Worm (Caenorhabditis elegans): ENCODE results near the gene yju-2.

yju-2 gene

ce11 chrIII:7184022-7184421, at the start of gene yju-2:
Gene yju-2 (plus strand): TSS chrIII:7184336.
- TF ChIP-seq unc-86 (tag; optimal IDR thresholded peaks at IDR 0.05), result no peak
- peak; percentile 21 for TF ChIP-seq C08G9.2 (tag; optimal IDR thresholded peaks at IDR 0.05)
- no peak for TF ChIP-seq K02D7.2 (tag; optimal IDR thresholded peaks at IDR 0.05)
- no peak for TF ChIP-seq T23F11.4 (GFP tag; optimal IDR thresholded peaks at IDR 0.05)
- TF ChIP-seq hlh-6 (tag; optimal IDR thresholded peaks at IDR 0.05), result no peak
- peak; percentile 66 for TF ChIP-seq ceh-31 (tag; optimal IDR thresholded peaks at IDR 0.05)
- no peak for TF ChIP-seq ttx-3 (tag; optimal IDR thresholded peaks at IDR 0.05)
- TF ChIP-seq ceh-2 (tag; optimal IDR thresholded peaks at IDR 0.05), result peak; percentile 51
- peak; percentile 14 for TF ChIP-seq unc-42 (tag; optimal IDR thresholded peaks at IDR 0.05)
- no peak for TF ChIP-seq ceh-24 (tag; optimal IDR thresholded peaks at IDR 0.05)
- peak; percentile 22 for TF ChIP-seq ets-4 (tag; optimal IDR thresholded peaks at IDR 0.05)
- no peak for TF ChIP-seq K09A11.1 (tag; optimal IDR thresholded peaks at IDR 0.05; ENCODE audit: insufficient read depth)
- peak; percentile 57 for TF ChIP-seq tbx-2 (tag; optimal IDR thresholded peaks at IDR 0.05)
- TF ChIP-seq nfya-1 (tag; optimal IDR thresholded peaks at IDR 0.05), result peak; percentile 27
- peak; percentile 47 for TF ChIP-seq ref-2 (tag; optimal IDR thresholded peaks at IDR 0.05)
- TF ChIP-seq ceh-45 (GFP tag; IDR thresholded peaks at IDR 0.05), result no peak
- no peak for TF ChIP-seq lim-6 (tag; optimal IDR thresholded peaks at IDR 0.05)
- no peak for TF ChIP-seq mec-3 (tag; optimal IDR thresholded peaks at IDR 0.05; ENCODE audit: borderline replicate concordance)
- TF ChIP-seq sdc-2 (tag; optimal IDR thresholded peaks at IDR 0.05), result peak; percentile 2
- no peak for TF ChIP-seq pha-4 (tag; optimal IDR thresholded peaks at IDR 0.05)
- peak; percentile 26 for TF ChIP-seq zip-5 (tag; optimal IDR thresholded peaks at IDR 0.05)
- TF ChIP-seq ceh-19 (GFP tag; optimal IDR thresholded peaks at IDR 0.05), result no peak
- no peak for TF ChIP-seq hlh-15 (tag; optimal IDR thresholded peaks at IDR 0.05)

ce11 chrIII:7136015-7136414, 48.1 kb upstream of the yju-2 start, which contains the start of gene B0280.17:
Gene B0280.17 (minus strand): TSS chrIII:7136115.
- TF ChIP-seq ceh-9 (tag; optimal IDR thresholded peaks at IDR 0.05) (no peak), Y22D7AL.16 (tag; optimal IDR thresholded peaks at IDR 0.05) (no peak), ztf-16 (tag; optimal IDR thresholded peaks at IDR 0.05) (no peak), ceh-45 (GFP tag; IDR thresholded peaks at IDR 0.05) (no peak), tbx-2 (tag; optimal IDR thresholded peaks at IDR 0.05) (no peak)

DNA sequence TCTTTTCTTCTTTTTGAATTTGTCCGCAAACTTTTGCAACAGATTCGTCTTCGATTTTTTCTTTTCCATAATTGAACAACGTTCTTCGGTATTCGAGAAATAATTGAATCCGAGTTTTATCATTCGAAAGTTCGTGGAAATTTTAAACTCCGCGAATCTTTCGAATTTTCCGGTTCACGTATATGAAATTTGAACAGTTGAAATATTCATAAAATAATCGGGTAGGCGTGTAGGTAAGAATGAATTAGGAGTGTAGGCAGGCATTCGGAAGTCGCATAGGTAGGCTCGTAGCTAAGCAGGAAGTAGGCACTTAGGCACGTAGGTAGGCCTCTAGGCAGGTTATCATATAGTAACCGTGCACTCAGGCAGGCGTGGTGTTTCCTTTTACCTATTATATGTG, 46.0 kb upstream of the yju-2 start, which contains the start of gene B0280.11:
Gene B0280.11, minus strand, starts transcription at position 101 of the 400 bp plus-strand sequence.
- TF ChIP-seq fkh-6 (tag; optimal IDR thresholded peaks at IDR 0.05) (no peak), unc-55 (GFP tag; optimal IDR thresholded peaks at IDR 0.05) (no peak), pax-1 (tag; optimal IDR thresholded peaks at IDR 0.05) (no peak), C08G9.2 (tag; optimal IDR thresholded peaks at IDR 0.05) (no peak), ceh-48 (tag; optimal IDR thresholded peaks at IDR 0.05) (no peak), F13H6.1 (tag; optimal IDR thresholded peaks at IDR 0.05) (no peak), T23F11.4 (GFP tag; optimal IDR thresholded peaks at IDR 0.05) (no peak), zip-5 (tag; optimal IDR thresholded peaks at IDR 0.05) (no peak), ceh-6 (GFP tag; optimal IDR thresholded peaks at IDR 0.05) (no peak), ref-2 (tag; optimal IDR thresholded peaks at IDR 0.05) (no peak), pat-9 (tag; optimal IDR thresholded peaks at IDR 0.05) (no peak), hlh-15 (tag; optimal IDR thresholded peaks at IDR 0.05) (no peak), fkh-10 (GFP tag; optimal IDR thresholded peaks at IDR 0.05) (no peak), dve-1 (tag; optimal IDR thresholded peaks at IDR 0.05) (no peak), elt-4 (tag; optimal IDR thresholded peaks at IDR 0.05) (no peak), ttx-3 (tag; optimal IDR thresholded peaks at IDR 0.05) (no peak), pqm-1 (tag; optimal IDR thresholded peaks at IDR 0.05) (no peak), rnt-1 (tag; optimal IDR thresholded peaks at IDR 0.05) (no peak)

DNA sequence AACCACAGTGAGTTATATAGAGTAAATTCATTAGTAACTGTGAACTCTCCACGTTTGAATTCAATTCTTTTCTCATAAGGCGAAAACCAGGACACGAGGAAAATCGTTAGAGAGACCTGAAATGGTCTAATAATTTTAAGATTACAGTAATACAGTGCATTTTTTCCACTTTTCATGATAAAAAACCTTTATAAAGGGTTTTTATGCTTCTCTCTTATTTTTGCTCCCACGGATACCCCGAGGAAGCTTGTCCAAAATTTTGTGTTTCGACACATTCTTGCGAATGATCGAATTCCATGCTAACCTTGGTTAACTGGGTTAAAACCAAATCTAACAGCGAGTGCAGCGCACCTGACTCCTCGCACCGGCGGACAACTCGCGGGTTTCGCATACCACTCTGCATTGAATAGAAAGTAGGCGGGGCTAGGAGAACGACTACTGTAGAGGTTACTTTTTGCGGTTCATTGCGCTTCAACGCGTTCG, 43.9 kb upstream of the yju-2 start:
- no peak for TF ChIP-seq eyg-1 (tag; optimal IDR thresholded peaks at IDR 0.05)
- peak; percentile 13 for TF ChIP-seq ref-2 (tag; optimal IDR thresholded peaks at IDR 0.05)
- TF ChIP-seq sdc-2 (tag; optimal IDR thresholded peaks at IDR 0.05), result no peak
- TF ChIP-seq ama-1 (optimal IDR thresholded peaks at IDR 0.05), result peak; percentile 58
- no peak for TF ChIP-seq ttx-3 (tag; optimal IDR thresholded peaks at IDR 0.05)
- TF ChIP-seq ceh-31 (tag; optimal IDR thresholded peaks at IDR 0.05), result no peak
- TF ChIP-seq ceh-45 (GFP tag; IDR thresholded peaks at IDR 0.05), result no peak
- no peak for TF ChIP-seq pax-1 (tag; optimal IDR thresholded peaks at IDR 0.05)
- TF ChIP-seq F13H6.1 (tag; optimal IDR thresholded peaks at IDR 0.05), result no peak
- TF ChIP-seq hlh-8 (tag; optimal IDR thresholded peaks at IDR 0.05), result no peak
- no peak for TF ChIP-seq nfya-1 (tag; optimal IDR thresholded peaks at IDR 0.05)
- no peak for TF ChIP-seq hlh-13 (GFP tag; optimal IDR thresholded peaks at IDR 0.05)
- no peak for TF ChIP-seq nhr-11 (tag; optimal IDR thresholded peaks at IDR 0.05)
- TF ChIP-seq pha-4 (tag; optimal IDR thresholded peaks at IDR 0.05), result no peak
- TF ChIP-seq lin-11 (tag; optimal IDR thresholded peaks at IDR 0.05), result no peak
- no peak for TF ChIP-seq C08G9.2 (tag; optimal IDR thresholded peaks at IDR 0.05)
- TF ChIP-seq hlh-30 (tag; optimal IDR thresholded peaks at IDR 0.05; ENCODE audit: insufficient read depth), result peak; percentile 59
- no peak for TF ChIP-seq syd-9 (tag; optimal IDR thresholded peaks at IDR 0.05)
- no peak for TF ChIP-seq fax-1 (tag; optimal IDR thresholded peaks at IDR 0.05)
- TF ChIP-seq fkh-10 (GFP tag; optimal IDR thresholded peaks at IDR 0.05), result no peak
